Fruit fly (Drosophila melanogaster): ENCODE results near the gene BBS8.

Gene BBS8

DNA sequence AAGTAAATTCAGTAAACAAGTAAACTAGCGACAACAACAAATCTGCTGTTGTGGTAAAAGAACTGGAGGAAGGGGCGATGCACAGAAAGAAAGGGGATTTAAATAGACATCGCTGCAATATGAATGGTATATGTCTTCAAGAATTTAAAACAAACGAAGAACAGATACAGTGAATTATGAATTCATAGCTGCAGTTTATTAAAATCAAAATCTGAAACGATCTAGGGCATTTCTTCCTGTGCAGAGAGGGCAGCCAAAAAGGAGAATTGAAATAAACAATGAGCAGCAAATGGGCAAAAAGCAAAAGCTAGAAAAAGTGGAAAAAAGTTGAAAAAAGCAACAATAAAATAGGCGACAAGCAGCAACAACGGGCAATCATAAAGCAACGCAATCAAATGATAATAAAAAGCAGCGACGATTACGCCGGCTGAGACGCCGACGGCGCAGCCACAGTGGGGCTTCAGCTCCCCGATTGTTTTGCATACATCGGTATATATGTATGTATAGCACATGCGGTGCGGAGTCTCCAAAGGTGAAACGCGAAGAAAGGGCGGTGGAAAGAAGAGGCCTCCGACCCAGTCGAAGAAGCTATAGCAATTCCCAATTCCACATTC lies 46.2 kb downstream of the BBS8 start (continued):
- TF ChIP-seq usp (GFP tag; optimal IDR thresholded peaks at IDR 0.05), result no peak
- TF ChIP-seq CG3065 (GFP tag; optimal IDR thresholded peaks at IDR 0.05), result no peak
- no peak for TF ChIP-seq Neu2 (GFP tag; optimal IDR thresholded peaks at IDR 0.05; ENCODE audit: borderline replicate concordance)
- TF ChIP-seq trem (tag; optimal IDR thresholded peaks at IDR 0.05), result peak; percentile 51
- TF ChIP-seq CG18764 (GFP tag; optimal IDR thresholded peaks at IDR 0.05), result peak; percentile 40
- no peak; the same call in 1 of the 2 replicates for TF ChIP-seq CG14667 (GFP tag; IDR thresholded peaks at IDR 0.05)
- TF ChIP-seq CG2199 (GFP tag; IDR thresholded peaks at IDR 0.05), result peak; percentile 37; the same call in 2 of the 3 replicates
- peak; percentile 62 for TF ChIP-seq CG13424 (tag; optimal IDR thresholded peaks at IDR 0.05)
- TF ChIP-seq CG5180 (GFP tag; optimal IDR thresholded peaks at IDR 0.05), result peak; percentile 50
- no peak for TF ChIP-seq ftz-f1 (GFP tag; optimal IDR thresholded peaks at IDR 0.05)
- TF ChIP-seq CG1792 (GFP tag; optimal IDR thresholded peaks at IDR 0.05), result no peak
- peak; percentile 67 for TF ChIP-seq Mes4 (GFP tag; optimal IDR thresholded peaks at IDR 0.05)
- peak; percentile 19 for TF ChIP-seq CG12299 (tag; optimal IDR thresholded peaks at IDR 0.05)
- peak; percentile 32 for TF ChIP-seq CG3995 (GFP tag; optimal IDR thresholded peaks at IDR 0.05)
- TF ChIP-seq gsb-n (tag; optimal IDR thresholded peaks at IDR 0.05), result peak; percentile 60
- TF ChIP-seq CG14050 (GFP tag; IDR thresholded peaks at IDR 0.05), result peak; percentile 76
- TF ChIP-seq row (GFP tag; IDR thresholded peaks at IDR 0.05), result peak; percentile 76
- no peak for TF ChIP-seq CG9797 (GFP tag; optimal IDR thresholded peaks at IDR 0.05)
- peak; percentile 78 for TF ChIP-seq Atf6 (GFP tag; IDR thresholded peaks at IDR 0.05)
- TF ChIP-seq hbn (GFP tag; IDR thresholded peaks at IDR 0.05; ENCODE audit: partially characterized antibody), result no peak
- TF ChIP-seq Nf-YA (GFP tag; IDR thresholded peaks at IDR 0.05), result peak; percentile 51; the same call in 1 of the 2 replicates
- TF ChIP-seq pb (GFP tag; optimal IDR thresholded peaks at IDR 0.05), result peak; percentile 57
- TF ChIP-seq CG3847 (GFP tag; IDR thresholded peaks at IDR 0.05), result peak; percentile 46; the same call in 1 of the 2 replicates
- TF ChIP-seq CG2120 (GFP tag; optimal IDR thresholded peaks at IDR 0.05), result peak; percentile 84
- TF ChIP-seq tna (GFP tag; IDR thresholded peaks at IDR 0.05; ENCODE audit: partially characterized antibody), result no peak
- TF ChIP-seq B-H2 (GFP tag; optimal IDR thresholded peaks at IDR 0.05), result no peak
- peak; percentile 66 for TF ChIP-seq Myb (GFP tag; optimal IDR thresholded peaks at IDR 0.05)
- 0 out of 2 replicates have a peak, but pooled peaks have one; percentile 25 for TF ChIP-seq toy (GFP tag; IDR thresholded peaks at IDR 0.05)
- peak; percentile 58 for TF ChIP-seq CG8944 (GFP tag; optimal IDR thresholded peaks at IDR 0.05)
- peak; percentile 72 for TF ChIP-seq zfh1 (GFP tag; IDR thresholded peaks at IDR 0.05)
- peak; percentile 76 for TF ChIP-seq abd-A (tag; optimal IDR thresholded peaks at IDR 0.05)
- no peak for TF ChIP-seq Sry-β (GFP tag; optimal IDR thresholded peaks at IDR 0.05)
- peak; percentile 58; the same call in 1 of the 2 replicates for TF ChIP-seq wdn (GFP tag; IDR thresholded peaks at IDR 0.05)
- peak; percentile 80 for TF ChIP-seq CG8924 (tag; optimal IDR thresholded peaks at IDR 0.05)
- peak; percentile 47 for TF ChIP-seq Atf3 (GFP tag; optimal IDR thresholded peaks at IDR 0.05)
- peak; percentile 69 for TF ChIP-seq CG14014 (GFP tag; IDR thresholded peaks at IDR 0.05)
- TF ChIP-seq CG13624 (GFP tag; optimal IDR thresholded peaks at IDR 0.05), result peak; percentile 72
- peak; percentile 72 for TF ChIP-seq CG32532 (GFP tag; IDR thresholded peaks at IDR 0.05)
- peak; percentile 47; the same call in 1 of the 2 replicates for TF ChIP-seq Poxn (GFP tag; IDR thresholded peaks at IDR 0.05)
- peak; percentile 87 for TF ChIP-seq lab (GFP tag; optimal IDR thresholded peaks at IDR 0.05)
- no peak for TF ChIP-seq CG4404 (GFP tag; IDR thresholded peaks at IDR 0.05)
- TF ChIP-seq gcm (GFP tag; optimal IDR thresholded peaks at IDR 0.05), result peak; percentile 67
- TF ChIP-seq CG3726 (GFP tag; IDR thresholded peaks at IDR 0.05), result no peak
- no peak for TF ChIP-seq Hmx (GFP tag; optimal IDR thresholded peaks at IDR 0.05)
- peak; percentile 64 for TF ChIP-seq pum (GFP tag; optimal IDR thresholded peaks at IDR 0.05)
- TF ChIP-seq fd3F (GFP tag; optimal IDR thresholded peaks at IDR 0.05), result peak; percentile 6
- peak; percentile 73 for TF ChIP-seq chn (GFP tag; optimal IDR thresholded peaks at IDR 0.05)
- peak; percentile 38 for TF ChIP-seq emc (GFP tag; optimal IDR thresholded peaks at IDR 0.05)
- TF ChIP-seq CG2712 (tag; optimal IDR thresholded peaks at IDR 0.05), result peak; percentile 81
- no peak for TF ChIP-seq sna (GFP tag; IDR thresholded peaks at IDR 0.05; ENCODE audit: partially characterized antibody)
